Worm (Caenorhabditis elegans) whole organism, L4 larva: ENCODE measurements around the gene rga-3.

Source experiments
- F49E8.2 ChIP-seq: sonication (generic microtip); optimal IDR thresholded peaks from 2 replicates; lab custom pipeline; 2016; ENCODE audit warnings: missing compliant biosample characterization, mild to moderate bottlenecking, missing genetic modification characterization, borderline replicate concordance
- Y48G9A.11 ChIP-seq: fragments of 200-800 bp; sonication (Bioruptor generic); IDR thresholded peaks from 2 replicates; pipeline ENCODE4 v1.3.6; 2022; ENCODE audit warnings: missing genetic modification reagents, missing genetic modification characterization, missing compliant biosample characterization
- Y75B8A.6 ChIP-seq: fragments of 200-800 bp; sonication (Bioruptor generic); IDR thresholded peaks from 2 replicates; pipeline ENCODE4 v1.3.6; 2022; ENCODE audit warnings: missing genetic modification reagents, missing genetic modification characterization, missing compliant biosample characterization
- ZK337.2 ChIP-seq: fragments of 200-800 bp; sonication (Bioruptor generic); IDR thresholded peaks from 2 replicates; pipeline ENCODE4 v1.3.6; 2022; ENCODE audit warnings: missing genetic modification reagents, missing genetic modification characterization, missing compliant biosample characterization
- aha-1 ChIP-seq: fragments of 150-350 bp; peaks from one replicate; lab custom pipeline; 2014; ENCODE audit warnings: missing biosample characterization, missing genetic modification characterization
- aly-2 ChIP-seq: sonication (generic microtip); optimal IDR thresholded peaks from 2 replicates; lab custom pipeline; 2018; ENCODE audit warnings: missing biosample characterization, missing genetic modification characterization
- ama-1 ChIP-seq: fragments of 150-350 bp; optimal IDR thresholded peaks from 2 replicates; lab custom pipeline; 2014; ENCODE audit warnings: inconsistent platforms, mixed read lengths
- ceh-32 ChIP-seq: sonication (generic microtip); optimal IDR thresholded peaks from 2 replicates; lab custom pipeline; 2016; ENCODE audit warnings: mild to moderate bottlenecking, missing genetic modification characterization, missing compliant biosample characterization; ENCODE audit not compliant: poor library complexity
- ceh-62 ChIP-seq: sonication (generic microtip); optimal IDR thresholded peaks from 2 replicates; lab custom pipeline; 2017; ENCODE audit warnings: missing biosample characterization, missing genetic modification characterization
- daf-12 ChIP-seq: fragments of 150-350 bp; optimal IDR thresholded peaks from 2 replicates; lab custom pipeline; 2014; ENCODE audit warnings: missing biosample characterization, missing genetic modification reagents, missing genetic modification characterization
- daf-16 ChIP-seq, 3 experiments: sonication (generic microtip); optimal IDR thresholded peaks; 2 replicates each; lab custom pipeline; 2016 to 2017; ENCODE audit warnings: missing genetic modification characterization in 3 of 3, missing genetic modification reagents in 3 of 3, mild to moderate bottlenecking in 2 of 3, missing compliant biosample characterization in 2 of 3, missing biosample characterization in 1 of 3, moderate library complexity in 1 of 3
- dmd-6 ChIP-seq: fragments of 200-800 bp; sonication (Bioruptor generic); IDR thresholded peaks from 2 replicates; pipeline ENCODE4 v1.3.6; 2022; ENCODE audit warnings: missing genetic modification reagents, missing genetic modification characterization, missing compliant biosample characterization
- dpl-1 ChIP-seq: fragments of 150-350 bp; optimal IDR thresholded peaks from 2 replicates; lab custom pipeline; 2014; ENCODE audit warnings: missing biosample characterization, missing genetic modification reagents, missing genetic modification characterization
- duxl-1 ChIP-seq: sonication (generic microtip); optimal IDR thresholded peaks from 2 replicates; lab custom pipeline; 2016; ENCODE audit warnings: mild to moderate bottlenecking, missing genetic modification characterization, moderate library complexity, missing compliant biosample characterization; ENCODE audit not compliant: poor library complexity
- dve-1 ChIP-seq: sonication (generic microtip); optimal IDR thresholded peaks from 2 replicates; lab custom pipeline; 2017; ENCODE audit warnings: antibody characterized with exemption, mild to moderate bottlenecking, missing genetic modification characterization, missing compliant biosample characterization; ENCODE audit not compliant: insufficient read depth
- fkh-10 ChIP-seq: fragments of 150-350 bp; optimal IDR thresholded peaks from 2 replicates; lab custom pipeline; 2014; ENCODE audit warnings: missing biosample characterization, missing genetic modification reagents, missing genetic modification characterization
- hif-1 ChIP-seq, 2 experiments: sonication (generic microtip); optimal IDR thresholded peaks; 2 replicates each; lab custom pipeline; 2016 to 2017; ENCODE audit warnings: missing compliant biosample characterization in 2 of 2, missing genetic modification characterization in 2 of 2, missing genetic modification reagents in 2 of 2, missing genotype in 2 of 2, mild to moderate bottlenecking in 1 of 2
- hlh-11 ChIP-seq: fragments of 200-800 bp; sonication (Bioruptor generic); optimal IDR thresholded peaks from 2 replicates; lab custom pipeline; 2018; ENCODE audit warnings: mild to moderate bottlenecking, missing genetic modification characterization, missing compliant biosample characterization
- hlh-30 ChIP-seq: sonication (generic microtip); optimal IDR thresholded peaks from 2 replicates; lab custom pipeline; 2017; ENCODE audit warnings: antibody characterized with exemption, mild to moderate bottlenecking, missing genetic modification characterization, missing compliant biosample characterization; ENCODE audit not compliant: insufficient read depth
- hmg-1.1 ChIP-seq: fragments of 200-800 bp; sonication (Bioruptor generic); IDR thresholded peaks from 2 replicates; pipeline ENCODE4 v1.3.6; 2022; ENCODE audit warnings: missing genetic modification reagents, missing genetic modification characterization, missing compliant biosample characterization
- jun-1 ChIP-seq: fragments of 150-350 bp; optimal IDR thresholded peaks from 2 replicates; lab custom pipeline; 2014; ENCODE audit warnings: missing biosample characterization, missing genetic modification reagents, missing genetic modification characterization
- lin-13 ChIP-seq: fragments of 150-350 bp; optimal IDR thresholded peaks from 2 replicates; lab custom pipeline; 2014; ENCODE audit warnings: missing biosample characterization, missing genetic modification reagents, missing genetic modification characterization
- lin-15B ChIP-seq: fragments of 150-350 bp; sonication (generic microtip); optimal IDR thresholded peaks from 3 replicates; lab custom pipeline; 2014; ENCODE audit warnings: missing biosample characterization, missing genetic modification characterization
- lin-29 ChIP-seq: fragments of 200-800 bp; sonication (Bioruptor generic); IDR thresholded peaks from 2 replicates; pipeline ENCODE4 v1.3.6; 2022; ENCODE audit warnings: missing genetic modification reagents, missing genetic modification characterization, missing compliant biosample characterization
- lin-39 ChIP-seq: fragments of 150-350 bp; optimal IDR thresholded peaks from 2 replicates; lab custom pipeline; 2014; ENCODE audit warnings: missing biosample characterization, missing genetic modification reagents, missing genetic modification characterization
- lir-3 ChIP-seq: sonication (generic microtip); optimal IDR thresholded peaks from 2 replicates; lab custom pipeline; 2016; ENCODE audit warnings: mild to moderate bottlenecking, missing genetic modification characterization, missing compliant biosample characterization
- lsy-2 ChIP-seq, 2 experiments: fragments of 150-350 bp in 1 of 2; sonication (generic microtip) in 1 of 2; optimal IDR thresholded peaks; 2 replicates each; lab custom pipeline; 2014 to 2017; ENCODE audit warnings: missing biosample characterization in 2 of 2, missing genetic modification characterization in 2 of 2
- mdl-1 ChIP-seq, 2 experiments: fragments of 150-350 bp in 1 of 2; sonication (generic microtip) in 1 of 2; optimal IDR thresholded peaks; 2 replicates each; lab custom pipeline; 2014 to 2017; ENCODE audit warnings: missing biosample characterization in 2 of 2, missing genetic modification characterization in 2 of 2
- mes-2 ChIP-seq: sonication (generic microtip); optimal IDR thresholded peaks from 2 replicates; lab custom pipeline; 2016; ENCODE audit warnings: missing genotype, mild to moderate bottlenecking, missing genetic modification characterization, missing compliant biosample characterization; ENCODE audit not compliant: poor library complexity, severe bottlenecking
- mxl-3 ChIP-seq: fragments of 200-800 bp; sonication (Bioruptor generic); optimal IDR thresholded peaks from 2 replicates; lab custom pipeline; 2018; ENCODE audit warnings: mild to moderate bottlenecking, missing genetic modification characterization, missing compliant biosample characterization
- nhr-28 ChIP-seq: fragments of 150-350 bp; optimal IDR thresholded peaks from 2 replicates; lab custom pipeline; 2014; ENCODE audit warnings: missing biosample characterization, missing genetic modification characterization
- nhr-41 ChIP-seq: fragments of 200-800 bp; sonication (Bioruptor generic); IDR thresholded peaks from 2 replicates; pipeline ENCODE4 v1.3.6; 2022; ENCODE audit warnings: missing genetic modification reagents, missing genetic modification characterization, missing compliant biosample characterization
- nhr-6 ChIP-seq: fragments of 150-350 bp; optimal IDR thresholded peaks from 2 replicates; lab custom pipeline; 2014; ENCODE audit warnings: missing biosample characterization, missing genetic modification characterization
- nhr-77 ChIP-seq: fragments of 150-350 bp; optimal IDR thresholded peaks from 2 replicates; lab custom pipeline; 2014; ENCODE audit warnings: missing biosample characterization, missing genetic modification characterization
- pqm-1 ChIP-seq: sonication (generic microtip); optimal IDR thresholded peaks from 2 replicates; lab custom pipeline; 2017; ENCODE audit warnings: missing biosample characterization, missing genetic modification characterization
- saeg-2 ChIP-seq: fragments of 200-800 bp; sonication (Bioruptor generic); IDR thresholded peaks from 2 replicates; pipeline ENCODE4 v1.3.6; 2022; ENCODE audit warnings: missing genetic modification reagents, missing genetic modification characterization, missing compliant biosample characterization
- set-16 ChIP-seq: fragments of 200-800 bp; sonication (Bioruptor generic); IDR thresholded peaks from 2 replicates; pipeline ENCODE4 v1.3.6; 2022; ENCODE audit warnings: missing genetic modification reagents, missing genetic modification characterization, missing compliant biosample characterization
- spr-1 ChIP-seq: sonication (generic microtip); optimal IDR thresholded peaks from 2 replicates; lab custom pipeline; 2016; ENCODE audit warnings: mild to moderate bottlenecking, missing genetic modification characterization, missing compliant biosample characterization
- tag-97 ChIP-seq: fragments of 200-800 bp; sonication (Bioruptor generic); IDR thresholded peaks from 2 replicates; pipeline ENCODE4 v1.3.6; 2022; ENCODE audit warnings: missing genetic modification characterization, missing compliant biosample characterization
- tra-1 ChIP-seq: fragments of 200-800 bp; sonication (Bioruptor generic); IDR thresholded peaks from 2 replicates; pipeline ENCODE4 v1.3.6; 2022; ENCODE audit warnings: missing genetic modification reagents, missing genetic modification characterization, missing compliant biosample characterization
- unc-39 ChIP-seq: sonication (generic microtip); optimal IDR thresholded peaks from 2 replicates; lab custom pipeline; 2017; ENCODE audit warnings: missing biosample characterization, missing genetic modification characterization

Gene rga-3

ce11 chrV:5695635-5696034, 22.1 kb upstream of the rga-3 start (continued):
- no peak for TF ChIP-seq lir-3 (tag; lab: Kevin White, UChicago)
- TF ChIP-seq lin-39: no peak
- TF ChIP-seq ceh-32: no peak
- TF ChIP-seq, all 104 proteins: peak for 8

DNA sequence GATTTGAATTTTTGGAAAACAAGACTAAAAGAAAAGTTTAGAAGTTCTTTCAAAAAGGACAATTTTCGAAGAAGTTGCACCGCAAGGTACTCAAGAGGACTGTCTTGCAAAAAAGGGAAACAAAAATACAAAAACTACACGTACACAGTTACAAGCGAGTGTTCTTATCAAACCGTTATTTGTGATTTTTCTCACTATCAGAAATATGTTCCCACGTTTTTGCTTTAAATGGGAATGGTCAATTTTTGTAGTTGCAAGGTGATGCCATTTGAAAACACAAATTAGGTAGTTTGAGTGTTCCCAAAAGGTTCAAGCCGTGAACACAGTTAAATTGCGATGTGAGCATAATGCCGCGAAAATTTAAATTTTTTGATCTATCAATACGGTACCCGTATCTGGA, 21.5 kb upstream of the rga-3 start:
- TF ChIP-seq Y48G9A.11 (GFP tag; lab: Robert Waterston, UW) (no peak), nhr-6 (tag; lab: Kevin White, UChicago) (peak; percentile 3), pqm-1 (peak; percentile 65), nhr-41 (GFP tag; lab: Robert Waterston, UW) (no peak), fkh-10 (GFP tag; lab: Kevin White, UChicago) (no peak), hif-1 (tag; optimal IDR thresholded peaks at IDR 0.05; lab: Kevin White, UChicago) (no peak), ceh-32 (no peak), jun-1 (tag; lab: Kevin White, UChicago) (no peak), nhr-28 (tag; lab: Kevin White, UChicago) (peak; percentile 94), ZK337.2 (GFP tag; lab: Robert Waterston, UW) (no peak), daf-16 (GFP tag; optimal IDR thresholded peaks at IDR 0.05; lab: Kevin White, UChicago) (no peak), daf-16 (tag; optimal IDR thresholded peaks at IDR 0.05; lab: Kevin White, UChicago) (peak; percentile 19), ceh-62 (tag; lab: Kevin White, UChicago) (no peak), lin-15B (no peak), lin-29 (GFP tag; lab: Robert Waterston, UW) (no peak), F49E8.2 (tag; lab: Kevin White, UChicago) (no peak), saeg-2 (GFP tag; lab: Robert Waterston, UW) (no peak), nhr-77 (no peak), Y75B8A.6 (GFP tag; lab: Robert Waterston, UW) (no peak), mes-2 (no peak)

DNA sequence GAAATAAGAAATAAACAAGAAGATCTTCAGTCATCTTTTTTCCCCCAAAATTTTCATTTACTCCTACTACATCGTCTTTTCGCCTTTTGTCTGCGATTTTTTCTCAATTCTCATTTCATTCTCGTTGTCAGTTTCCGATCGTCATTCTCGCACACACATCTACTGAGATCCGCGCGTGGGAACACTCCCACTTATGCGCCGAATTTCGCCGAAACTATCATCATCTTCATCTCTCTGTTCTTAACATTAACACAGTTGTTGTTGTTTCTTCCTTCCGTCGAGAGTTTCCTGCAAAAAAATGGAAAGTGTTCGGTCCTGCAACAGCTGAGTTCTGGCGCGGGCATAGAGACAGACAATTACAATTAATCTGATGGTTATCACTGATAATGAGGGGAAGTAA, 20.1 kb upstream of the rga-3 start:
- 0 out of 2 replicates have a peak, but pooled peaks have one; percentile 23 for TF ChIP-seq dmd-6 (GFP tag; lab: Robert Waterston, UW)
- peak; percentile 69 for TF ChIP-seq aha-1 (tag; lab: Kevin White, UChicago)
- no peak for TF ChIP-seq aly-2
- peak; percentile 18 for TF ChIP-seq hlh-11 (tag; lab: Kevin White, UChicago)
- peak; percentile 60 for TF ChIP-seq nhr-28 (tag; lab: Kevin White, UChicago)
- TF ChIP-seq duxl-1 (tag; lab: Kevin White, UChicago): no peak

- peak; percentile 23 for TF ChIP-seq nhr-28 (tag; lab: Kevin White, UChicago)
- peak; percentile 34 for TF ChIP-seq mxl-3 (GFP tag; lab: Kevin White, UChicago)
- TF ChIP-seq hlh-11 (tag; lab: Kevin White, UChicago): peak; percentile 12
- peak in 1 of 2 experiments; percentile 22 for TF ChIP-seq mdl-1 (tag; optimal IDR thresholded peaks at IDR 0.05; lab: Kevin White, UChicago)
- TF ChIP-seq tag-97 (GFP tag; lab: Robert Waterston, UW): no peak
- TF ChIP-seq dpl-1 (GFP tag; lab: Kevin White, UChicago): no peak
- no peak for TF ChIP-seq daf-16 (GFP tag; optimal IDR thresholded peaks at IDR 0.05; lab: Kevin White, UChicago)
- TF ChIP-seq daf-16 (tag; optimal IDR thresholded peaks at IDR 0.05; lab: Kevin White, UChicago): no peak
- no peak for TF ChIP-seq lsy-2 (tag; optimal IDR thresholded peaks at IDR 0.05; lab: Kevin White, UChicago)
- TF ChIP-seq pqm-1: no peak
- TF ChIP-seq ama-1 (lab: Kevin White, UChicago): peak; percentile 52
Measured at ce11 chrV:5699835-5700441, 17.7 kb upstream of the rga-3 start, which contains the start of gene clec-1. Gene clec-1 (plus strand): TSS chrV:5700154.

DNA sequence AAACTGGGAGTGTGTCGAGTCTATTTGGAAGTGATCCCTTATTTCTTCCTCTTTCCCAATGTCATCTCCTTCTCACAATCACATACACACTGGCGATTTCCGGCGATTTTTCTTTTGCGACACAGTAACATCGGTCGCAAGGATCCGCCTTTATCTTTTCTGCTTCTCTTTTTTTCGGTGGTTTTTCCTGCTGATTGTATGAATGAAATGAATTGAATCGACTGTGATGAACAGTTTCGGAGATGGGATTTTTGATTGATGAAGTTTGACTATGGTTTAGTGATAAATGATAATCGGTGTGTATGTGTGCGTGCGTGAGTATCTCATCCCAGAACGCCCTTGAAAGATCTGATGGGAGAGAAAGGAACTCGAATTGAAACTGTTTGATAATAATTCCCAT, 16.6 kb upstream of the rga-3 start:
- TF ChIP-seq nhr-77 (no peak), aha-1 (tag; lab: Kevin White, UChicago) (peak; percentile 89), mdl-1 (tag; optimal IDR thresholded peaks at IDR 0.05; lab: Kevin White, UChicago) (no peak), ceh-32 (no peak), spr-1 (no peak), Y75B8A.6 (GFP tag; lab: Robert Waterston, UW) (no peak), dve-1 (no peak), nhr-28 (tag; lab: Kevin White, UChicago) (peak; percentile 52), ZK337.2 (GFP tag; lab: Robert Waterston, UW) (no peak), jun-1 (tag; lab: Kevin White, UChicago) (no peak), tra-1 (GFP tag; lab: Robert Waterston, UW) (no peak), hlh-30 (tag; lab: Kevin White, UChicago) (no peak), daf-12 (tag; lab: Kevin White, UChicago) (no peak), hmg-1.1 (GFP tag; lab: Robert Waterston, UW) (no peak), set-16 (GFP tag; lab: Robert Waterston, UW) (no peak), lsy-2 (tag; optimal IDR thresholded peaks at IDR 0.05; lab: Kevin White, UChicago) (no peak), nhr-41 (GFP tag; lab: Robert Waterston, UW) (no peak), unc-39 (tag; lab: Kevin White, UChicago) (no peak), lin-13 (GFP tag; lab: Kevin White, UChicago) (no peak)
